Fruit fly (Drosophila melanogaster) whole organism, embryonic: ENCODE data around the gene CG14331.
A peak's percentile ranks its signal among the peaks of the same experiment; 100 is the strongest.

Experiments
- CG10654 ChIP-seq: fragments of 200-800 bp; sonication (Bioruptor generic); optimal IDR thresholded peaks from 2 replicates; lab custom pipeline; 2016; ENCODE audit warnings: missing biosample characterization, missing genetic modification characterization
- CG12391 ChIP-seq: fragments of 200-800 bp; sonication (Bioruptor generic); optimal IDR thresholded peaks from 3 replicates; lab custom pipeline; 2018; ENCODE audit warnings: missing biosample characterization, mild to moderate bottlenecking, missing genetic modification characterization, moderate library complexity
- CG13775 ChIP-seq: fragments of 200-800 bp; sonication (Bioruptor generic); optimal IDR thresholded peaks from 3 replicates; lab custom pipeline; 2017; ENCODE audit warnings: missing biosample characterization, mild to moderate bottlenecking, missing genetic modification characterization
- CG14441 ChIP-seq: fragments of 200-800 bp; sonication (Bioruptor generic); IDR thresholded peaks from 2 replicates; pipeline ENCODE4 v1.3.6; 2022; ENCODE audit warnings: missing biosample characterization, missing genetic modification characterization
- CG15479 ChIP-seq: fragments of 200-800 bp; sonication (Bioruptor generic); optimal IDR thresholded peaks from 3 replicates; lab custom pipeline; 2019; ENCODE audit warnings: missing biosample characterization, mild to moderate bottlenecking, missing genetic modification characterization, moderate library complexity
- CG17568 ChIP-seq: fragments of 200-800 bp; sonication (Bioruptor generic); optimal IDR thresholded peaks from 2 replicates; lab custom pipeline; 2018; ENCODE audit warnings: missing biosample characterization, mild to moderate bottlenecking, missing genetic modification characterization, moderate library complexity
- CG3065 ChIP-seq: fragments of 200-800 bp; sonication (Bioruptor generic); optimal IDR thresholded peaks from 2 replicates; lab custom pipeline; 2016; ENCODE audit warnings: missing biosample characterization, missing genetic modification characterization
- CG33557 ChIP-seq: fragments of 200-800 bp; sonication (Bioruptor generic); optimal IDR thresholded peaks from 2 replicates; lab custom pipeline; 2019; ENCODE audit warnings: missing biosample characterization, mild to moderate bottlenecking, missing genetic modification characterization, moderate library complexity
- CG4854 ChIP-seq: fragments of 200-800 bp; sonication (Bioruptor generic); optimal IDR thresholded peaks from 2 replicates; lab custom pipeline; 2016; ENCODE audit warnings: missing biosample characterization, missing genetic modification characterization, inconsistent platforms
- CG8290 ChIP-seq, 3 experiments: fragments of 200-800 bp; sonication (Bioruptor generic); optimal IDR thresholded peaks; 2 replicates each; lab custom pipeline; 2016 to 2019; ENCODE audit warnings: missing biosample characterization in 3 of 3, missing genetic modification characterization in 3 of 3, mild to moderate bottlenecking in 2 of 3, moderate library complexity in 1 of 3
- CG8765 ChIP-seq: fragments of 200-800 bp; sonication (Bioruptor generic); IDR thresholded peaks from 2 replicates; pipeline ENCODE4 v1.3.6; 2022; ENCODE audit warnings: missing biosample characterization, missing genetic modification characterization
- CG9215 ChIP-seq: fragments of 200-800 bp; sonication (Bioruptor generic); IDR thresholded peaks from 2 replicates; pipeline ENCODE4 v1.3.6; 2022; ENCODE audit warnings: missing biosample characterization, missing genetic modification characterization
- Camta ChIP-seq: fragments of 200-800 bp; sonication (Bioruptor generic); optimal IDR thresholded peaks from 2 replicates; lab custom pipeline; 2016; ENCODE audit warnings: missing biosample characterization, missing genetic modification characterization
- D19A ChIP-seq: fragments of 200-800 bp; optimal IDR thresholded peaks from 3 replicates; lab custom pipeline; 2019; ENCODE audit warnings: missing biosample characterization, mild to moderate bottlenecking, missing genetic modification characterization, moderate library complexity
- Dek ChIP-seq: fragments of 200-800 bp; sonication (Bioruptor generic); optimal IDR thresholded peaks from 3 replicates; lab custom pipeline; 2019; ENCODE audit warnings: missing biosample characterization, mild to moderate bottlenecking, missing genetic modification characterization, moderate library complexity
- Dip2 ChIP-seq: fragments of 200-800 bp; sonication (Bioruptor generic); IDR thresholded peaks from 2 replicates; pipeline ENCODE4 v1.3.6; 2022; ENCODE audit warnings: missing biosample characterization, missing genetic modification characterization
- Doc2 ChIP-seq: fragments of 200-800 bp; sonication (Bioruptor generic); IDR thresholded peaks from 2 replicates; pipeline ENCODE4 v1.3.6; 2022; ENCODE audit warnings: missing biosample characterization, missing genetic modification characterization
- Doc3 ChIP-seq: fragments of 200-800 bp; sonication (Bioruptor generic); IDR thresholded peaks from 3 replicates; pipeline ENCODE4 v1.3.6; 2022; ENCODE audit warnings: missing biosample characterization, missing genetic modification characterization; ENCODE audit not compliant: partially characterized antibody
- Fer1 ChIP-seq: fragments of 200-800 bp; sonication (Bioruptor generic); optimal IDR thresholded peaks from 2 replicates; lab custom pipeline; 2017; ENCODE audit warnings: missing biosample characterization, mild to moderate bottlenecking, missing genetic modification characterization
- Gug ChIP-seq: fragments of 200-800 bp; sonication (Bioruptor generic); IDR thresholded peaks from 4 replicates; pipeline ENCODE4 v1.3.6; 2022; ENCODE audit warnings: missing biosample characterization, missing genetic modification characterization
- H15 ChIP-seq: fragments of 200-800 bp; sonication (Bioruptor generic); IDR thresholded peaks from 3 replicates; pipeline ENCODE4 v1.3.6; 2022; ENCODE audit warnings: missing biosample characterization, missing genetic modification characterization
- Hr78 ChIP-seq, 2 experiments: fragments of 200-800 bp in 1 of 2; fragments of >200 bp in 1 of 2; sonication (Bioruptor generic) in 1 of 2; optimal IDR thresholded peaks; 2 replicates each; lab custom pipeline; 2017 to 2019; ENCODE audit warnings: missing biosample characterization in 2 of 2, missing genetic modification characterization in 2 of 2, mild to moderate bottlenecking in 1 of 2, moderate library complexity in 1 of 2
- Myb ChIP-seq: fragments of 200-800 bp; sonication (Bioruptor generic); optimal IDR thresholded peaks from 2 replicates; lab custom pipeline; 2016; ENCODE audit warnings: missing biosample characterization, missing genetic modification characterization
- Ptx1 ChIP-seq: fragments of 200-800 bp; sonication (Bioruptor generic); IDR thresholded peaks from 2 replicates; pipeline ENCODE4 v1.3.6; 2022; ENCODE audit warnings: missing biosample characterization, missing genetic modification characterization
- Rfx ChIP-seq: fragments of 200-800 bp; sonication (Bioruptor generic); IDR thresholded peaks from 2 replicates; pipeline ENCODE4 v1.3.6; 2022; ENCODE audit warnings: missing biosample characterization, missing genetic modification characterization
- Sox100B ChIP-seq: fragments of 200-800 bp; sonication (Bioruptor generic); optimal IDR thresholded peaks from 3 replicates; lab custom pipeline; 2018; ENCODE audit warnings: missing biosample characterization, mild to moderate bottlenecking, missing genetic modification characterization
- amos ChIP-seq: fragments of 200-800 bp; sonication (Bioruptor generic); IDR thresholded peaks from 2 replicates; pipeline ENCODE4 v1.3.6; 2022; ENCODE audit warnings: missing biosample characterization, missing genetic modification characterization; ENCODE audit not compliant: partially characterized antibody
- ara ChIP-seq: fragments of 200-800 bp; sonication (Bioruptor generic); IDR thresholded peaks from 2 replicates; pipeline ENCODE4 v1.3.6; 2022; ENCODE audit warnings: missing biosample characterization, missing genetic modification characterization
- ato ChIP-seq: fragments of 200-800 bp; sonication (Bioruptor generic); IDR thresholded peaks from 2 replicates; pipeline ENCODE4 v1.3.6; 2022; ENCODE audit warnings: missing biosample characterization, missing genetic modification characterization; ENCODE audit not compliant: partially characterized antibody
- br ChIP-seq: fragments of >200 bp; optimal IDR thresholded peaks from 2 replicates; lab custom pipeline; 2017
- cg ChIP-seq: fragments of 200-800 bp; sonication (Bioruptor generic); optimal IDR thresholded peaks from 3 replicates; lab custom pipeline; 2019; ENCODE audit warnings: missing biosample characterization, mild to moderate bottlenecking, missing genetic modification characterization, moderate library complexity
- disco-r ChIP-seq: fragments of 200-800 bp; sonication (Bioruptor generic); optimal IDR thresholded peaks from 2 replicates; lab custom pipeline; 2016; ENCODE audit warnings: missing biosample characterization, missing genetic modification characterization
- gem ChIP-seq: fragments of 200-800 bp; sonication (Bioruptor generic); optimal IDR thresholded peaks from 2 replicates; lab custom pipeline; 2019; ENCODE audit warnings: missing biosample characterization, mild to moderate bottlenecking, missing genetic modification characterization, moderate library complexity
- gfzf ChIP-seq: fragments of 200-800 bp; sonication (Bioruptor generic); optimal IDR thresholded peaks from 2 replicates; lab custom pipeline; 2016; ENCODE audit warnings: missing biosample characterization, mild to moderate bottlenecking, missing genetic modification characterization, moderate library complexity
- gsb ChIP-seq: fragments of 200-800 bp; sonication (Bioruptor generic); IDR thresholded peaks from 2 replicates; pipeline ENCODE4 v1.3.6; 2022; ENCODE audit warnings: missing biosample characterization, missing genetic modification characterization
- hth ChIP-seq: fragments of >200 bp; optimal IDR thresholded peaks from 2 replicates; lab custom pipeline; 2017; ENCODE audit warnings: inconsistent platforms
- kah ChIP-seq: fragments of 200-800 bp; sonication (Bioruptor generic); optimal IDR thresholded peaks from 2 replicates; lab custom pipeline; 2018; ENCODE audit warnings: missing biosample characterization, mild to moderate bottlenecking, missing genetic modification characterization
- lbe ChIP-seq: fragments of 200-800 bp; sonication (Bioruptor generic); optimal IDR thresholded peaks from 2 replicates; lab custom pipeline; 2016; ENCODE audit warnings: missing biosample characterization, mild to moderate bottlenecking, missing genetic modification characterization
- lov ChIP-seq, 2 experiments: fragments of 200-800 bp in 1 of 2; fragments of >200 bp in 1 of 2; sonication (Bioruptor generic) in 1 of 2; IDR thresholded peaks in 1 of 2; optimal IDR thresholded peaks in 1 of 2; 2 replicates in 1 of 2; 3 replicates in 1 of 2; pipeline versions ENCODE4 v1.3.6 to Lab custom; 2017 to 2022; ENCODE audit warnings: missing biosample characterization in 1 of 2, missing genetic modification characterization in 1 of 2
- nerfin-2 ChIP-seq: fragments of 200-800 bp; sonication (Bioruptor generic); IDR thresholded peaks from 2 replicates; pipeline ENCODE4 v1.3.6; 2022; ENCODE audit warnings: missing biosample characterization, missing genetic modification characterization; ENCODE audit not compliant: partially characterized antibody
- pita ChIP-seq: fragments of 200-800 bp; sonication (Bioruptor generic); optimal IDR thresholded peaks from 2 replicates; lab custom pipeline; 2017; ENCODE audit warnings: missing biosample characterization, mild to moderate bottlenecking, missing genetic modification characterization
- psq ChIP-seq: fragments of 200-800 bp; sonication (Bioruptor generic); optimal IDR thresholded peaks from 2 replicates; lab custom pipeline; 2017; ENCODE audit warnings: missing biosample characterization, missing genetic modification characterization
- run ChIP-seq: fragments of 200-800 bp; sonication (Bioruptor generic); optimal IDR thresholded peaks from 3 replicates; lab custom pipeline; 2018; ENCODE audit warnings: missing biosample characterization, mild to moderate bottlenecking, missing genetic modification characterization
- sqz ChIP-seq: fragments of 200-800 bp; sonication (Bioruptor generic); optimal IDR thresholded peaks from 3 replicates; lab custom pipeline; 2018; ENCODE audit warnings: missing biosample characterization, mild to moderate bottlenecking, missing genetic modification characterization
- sug ChIP-seq: fragments of 200-800 bp; optimal IDR thresholded peaks from 2 replicates; lab custom pipeline; 2019; ENCODE audit warnings: missing biosample characterization, mild to moderate bottlenecking, missing genetic modification characterization, moderate library complexity
- tin ChIP-seq: fragments of 200-800 bp; sonication (Bioruptor generic); optimal IDR thresholded peaks from 3 replicates; lab custom pipeline; 2016; ENCODE audit warnings: missing biosample characterization, missing genetic modification characterization
- trem ChIP-seq: fragments of 200-800 bp; optimal IDR thresholded peaks from 3 replicates; lab custom pipeline; 2019; ENCODE audit warnings: missing biosample characterization, mild to moderate bottlenecking, missing genetic modification characterization, moderate library complexity
- vvl ChIP-seq: fragments of 200-800 bp; sonication (Bioruptor generic); IDR thresholded peaks from 2 replicates; pipeline ENCODE4 v1.3.6; 2022; ENCODE audit warnings: missing biosample characterization, missing genetic modification characterization

The CG14331 gene

DNA sequence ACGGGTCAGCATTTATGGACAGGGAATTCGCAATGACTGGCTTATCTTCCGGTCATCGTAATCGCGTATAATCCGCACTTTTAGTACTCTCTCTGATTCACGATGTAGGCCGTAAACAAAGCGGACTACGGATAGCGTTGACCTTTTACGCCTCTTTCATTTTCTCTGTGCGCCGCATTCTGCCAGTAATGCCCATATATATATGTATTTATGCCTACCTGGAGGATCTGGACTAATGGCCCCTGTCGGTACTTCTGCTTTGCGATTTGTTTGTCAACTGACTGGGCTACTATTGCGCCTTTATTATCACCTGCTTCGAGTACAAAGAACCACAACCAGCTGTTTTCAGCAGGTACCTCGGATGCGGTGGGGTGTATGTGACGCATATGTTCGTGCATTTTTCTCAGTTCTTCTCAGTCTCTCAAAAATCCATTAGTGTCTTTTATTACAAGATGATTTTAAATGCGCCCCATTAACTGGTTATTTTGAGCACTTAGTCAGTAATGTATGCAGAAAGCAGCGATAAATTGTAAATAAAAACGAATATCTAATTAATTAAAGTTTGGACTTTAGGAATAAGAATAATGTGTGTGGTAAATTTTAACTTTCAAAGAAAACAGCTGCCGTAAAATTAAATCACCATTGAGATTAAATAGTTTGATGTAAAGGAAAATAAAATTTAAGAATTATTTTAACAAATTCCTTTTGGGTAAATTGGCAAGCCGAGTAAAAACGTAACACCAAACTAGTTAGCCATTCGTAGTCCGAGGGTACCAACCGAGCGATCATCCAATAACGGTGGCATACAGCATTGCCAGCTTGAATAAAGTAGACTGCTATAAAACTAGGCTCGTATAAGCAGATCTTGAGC is 46.0 kb downstream of the CG14331 start, which contains the start of gene CREG (continued):
- TF ChIP-seq hth (lab: Kevin White, UChicago), result no peak
- no peak for TF ChIP-seq Myb (GFP tag; lab: Kevin White, UChicago)
- TF ChIP-seq Doc3 (GFP tag; lab: Robert Waterston, UW), result no peak
- TF ChIP-seq amos (GFP tag; lab: Robert Waterston, UW), result no peak
- TF ChIP-seq vvl, result no peak
- TF ChIP-seq Fer1 (GFP tag; lab: Kevin White, UChicago), result no peak
- TF ChIP-seq CG33557 (GFP tag; lab: Kevin White, UChicago), result peak; percentile 9
- no peak for TF ChIP-seq sqz (GFP tag; lab: Kevin White, UChicago)
- TF ChIP-seq sug (tag; lab: Kevin White, UChicago), result no peak
- no peak for TF ChIP-seq CG4854 (GFP tag; lab: Kevin White, UChicago)
- TF ChIP-seq Rfx (GFP tag; lab: Robert Waterston, UW), result 0 out of 2 replicates have a peak, but pooled peaks have one; percentile 4
- TF ChIP-seq pita (GFP tag; lab: Kevin White, UChicago), result no peak
- no peak for TF ChIP-seq Camta
- peak; percentile 21 for TF ChIP-seq D19A (tag; lab: Kevin White, UChicago)
- TF ChIP-seq gfzf (GFP tag; lab: Kevin White, UChicago), result no peak
- TF ChIP-seq cg (GFP tag; lab: Kevin White, UChicago), result no peak
- no peak for TF ChIP-seq CG14441
- peak; percentile 46 for TF ChIP-seq CG12391 (tag; lab: Kevin White, UChicago)
- TF ChIP-seq CG9215 (GFP tag; lab: Robert Waterston, UW), result peak; percentile 91
- TF ChIP-seq CG8290 (GFP tag; optimal IDR thresholded peaks at IDR 0.05; lab: Kevin White, UChicago), result no peak
- no peak for TF ChIP-seq CG8290 (tag; optimal IDR thresholded peaks at IDR 0.05; lab: Kevin White, UChicago)
- no peak for TF ChIP-seq tin (GFP tag; lab: Kevin White, UChicago)
- TF ChIP-seq lbe (GFP tag; lab: Kevin White, UChicago), result no peak
- TF ChIP-seq ara (GFP tag; lab: Robert Waterston, UW), result 0 out of 2 replicates have a peak, but pooled peaks have one; percentile 18
- peak; percentile 95 for TF ChIP-seq CG15479
- TF ChIP-seq Ptx1 (GFP tag; lab: Robert Waterston, UW), result 0 out of 2 replicates have a peak, but pooled peaks have one; percentile 31
- no peak for TF ChIP-seq trem (tag; lab: Kevin White, UChicago)
- TF ChIP-seq Dek, result no peak
- no peak for TF ChIP-seq psq (GFP tag; lab: Kevin White, UChicago)
- no peak for TF ChIP-seq br
- no peak for TF ChIP-seq CG8765 (GFP tag; lab: Robert Waterston, UW)
- no peak for TF ChIP-seq Doc2
- TF ChIP-seq lov (optimal IDR thresholded peaks at IDR 0.05; lab: Kevin White, UChicago), result no peak
- TF ChIP-seq lov (GFP tag; IDR thresholded peaks at IDR 0.05; lab: Robert Waterston, UW), result no peak
- no peak for TF ChIP-seq disco-r (GFP tag; lab: Kevin White, UChicago)
- TF ChIP-seq kah (GFP tag; lab: Kevin White, UChicago), result no peak
- TF ChIP-seq CG3065 (GFP tag; lab: Kevin White, UChicago), result no peak
- no peak for TF ChIP-seq Hr78 (GFP tag; optimal IDR thresholded peaks at IDR 0.05; lab: Kevin White, UChicago)
- no peak for TF ChIP-seq H15 (GFP tag; lab: Robert Waterston, UW)
- TF ChIP-seq run (tag; lab: Kevin White, UChicago), result no peak
- TF ChIP-seq Dip2 (GFP tag; lab: Robert Waterston, UW), result no peak
- peak; percentile 58 for TF ChIP-seq CG13775 (GFP tag; lab: Kevin White, UChicago)
- TF ChIP-seq CG10654 (GFP tag; lab: Kevin White, UChicago), result no peak
- TF ChIP-seq ato (GFP tag; lab: Robert Waterston, UW), result no peak
- TF ChIP-seq gem (tag; lab: Kevin White, UChicago), result peak; percentile 52
- TF ChIP-seq Sox100B (GFP tag; lab: Kevin White, UChicago), result peak; percentile 52
- no peak for TF ChIP-seq nerfin-2
- no peak for TF ChIP-seq gsb (GFP tag; lab: Robert Waterston, UW)
- TF ChIP-seq Gug (GFP tag; lab: Robert Waterston, UW), result no peak; the same call in 3 of the 4 replicates
- no peak for TF ChIP-seq CG17568 (GFP tag; lab: Kevin White, UChicago)
